Worm (Caenorhabditis elegans) whole organism, mixed stage, embryonic: Measurements from ENCODE around the gene ctl-2.

Source experiments
- ceh-43 ChIP-seq: fragments of 200-800 bp; sonication (Bioruptor generic); optimal IDR thresholded peaks from 2 replicates; lab custom pipeline; 2018; ENCODE audit warnings: mild to moderate bottlenecking, missing genetic modification characterization, moderate library complexity, missing compliant biosample characterization
- cnd-1 ChIP-seq: fragments of 200-800 bp; sonication (Bioruptor generic); optimal IDR thresholded peaks from 2 replicates; lab custom pipeline; 2018; ENCODE audit warnings: mild to moderate bottlenecking, missing genetic modification characterization, missing compliant biosample characterization
- elt-1 ChIP-seq: sonication (generic microtip); optimal IDR thresholded peaks from 2 replicates; lab custom pipeline; 2017; ENCODE audit warnings: missing genetic modification characterization, mild to moderate bottlenecking, missing compliant biosample characterization, antibody characterized with exemption, moderate library complexity, borderline replicate concordance; ENCODE audit not compliant: insufficient read depth
- ham-2 ChIP-seq: fragments of 200-800 bp; sonication (Bioruptor generic); optimal IDR thresholded peaks from 2 replicates; lab custom pipeline; 2018; ENCODE audit warnings: mild to moderate bottlenecking, missing genetic modification characterization, missing compliant biosample characterization
- lsy-2 ChIP-seq: fragments of 150-350 bp; optimal IDR thresholded peaks from 2 replicates; lab custom pipeline; 2014; ENCODE audit warnings: missing biosample characterization, missing genetic modification characterization
- nhr-12 ChIP-seq: fragments of 150-350 bp; optimal IDR thresholded peaks from 2 replicates; lab custom pipeline; 2014; ENCODE audit warnings: missing biosample characterization, missing genetic modification characterization
- nhr-237 ChIP-seq: fragments of 150-350 bp; optimal IDR thresholded peaks from 2 replicates; lab custom pipeline; 2014; ENCODE audit warnings: missing biosample characterization, missing genetic modification characterization
- nhr-28 ChIP-seq: fragments of 150-350 bp; optimal IDR thresholded peaks from 2 replicates; lab custom pipeline; 2014; ENCODE audit warnings: missing biosample characterization, missing genetic modification characterization
- sem-2 ChIP-seq: fragments of 200-800 bp; sonication (Bioruptor generic); optimal IDR thresholded peaks from 2 replicates; lab custom pipeline; 2018; ENCODE audit warnings: mild to moderate bottlenecking, missing genetic modification characterization, missing compliant biosample characterization
- snpc-4 ChIP-seq: fragments of 150-350 bp; optimal IDR thresholded peaks from 2 replicates; lab custom pipeline; 2014; ENCODE audit warnings: missing biosample characterization, missing genetic modification characterization
- sptf-1 ChIP-seq: sonication (generic microtip); optimal IDR thresholded peaks from 2 replicates; lab custom pipeline; 2017; ENCODE audit warnings: mild to moderate bottlenecking, missing genetic modification characterization, moderate library complexity, missing compliant biosample characterization
- unc-39 ChIP-seq: fragments of 150-350 bp; optimal IDR thresholded peaks from 2 replicates; lab custom pipeline; 2014; ENCODE audit warnings: missing biosample characterization, missing genetic modification characterization
- unc-62 ChIP-seq: fragments of 150-350 bp; optimal IDR thresholded peaks from 2 replicates; lab custom pipeline; 2014; ENCODE audit warnings: missing biosample characterization, missing genetic modification reagents, missing genetic modification characterization
- ztf-11 ChIP-seq: fragments of 150-350 bp; optimal IDR thresholded peaks from 2 replicates; lab custom pipeline; 2014; ENCODE audit warnings: missing biosample characterization, missing genetic modification characterization

ce11 chrII:14292519-14292918 lies 9.3 kb downstream of the ctl-2 start, which contains the start of gene Y54G11A.4:
- TF ChIP-seq nhr-28: no peak
- no peak for TF ChIP-seq unc-62 (GFP tag; lab: Kevin White, UChicago)
- TF ChIP-seq elt-1 (tag; lab: Kevin White, UChicago): no peak
- no peak for TF ChIP-seq sem-2 (GFP tag; lab: Kevin White, UChicago)
- no peak for TF ChIP-seq nhr-237
- no peak for TF ChIP-seq sptf-1 (tag; lab: Kevin White, UChicago)
- no peak for TF ChIP-seq ham-2
- no peak for TF ChIP-seq ztf-11 (tag; lab: Kevin White, UChicago)
- TF ChIP-seq nhr-12 (tag; lab: Kevin White, UChicago): no peak
- no peak for TF ChIP-seq lsy-2 (tag; lab: Kevin White, UChicago)
- TF ChIP-seq snpc-4 (tag; lab: Kevin White, UChicago): no peak
- TF ChIP-seq cnd-1 (tag; lab: Kevin White, UChicago): no peak
- no peak for TF ChIP-seq ceh-43 (GFP tag; lab: Kevin White, UChicago)
- no peak for TF ChIP-seq unc-39 (tag; lab: Kevin White, UChicago)
